Worm (Caenorhabditis elegans): ENCODE measurements around the gene C31H2.4.

- TF ChIP-seq unc-62 (GFP tag; optimal IDR thresholded peaks at IDR 0.05) (no peak), nhr-12 (tag; optimal IDR thresholded peaks at IDR 0.05) (no peak), lin-13 (tag; optimal IDR thresholded peaks at IDR 0.05) (no peak), elt-3 (tag; optimal IDR thresholded peaks at IDR 0.05) (no peak), mab-5 (tag; optimal IDR thresholded peaks at IDR 0.05) (no peak), blmp-1 (tag; optimal IDR thresholded peaks at IDR 0.05) (no peak), nhr-76 (tag; optimal IDR thresholded peaks at IDR 0.05) (no peak)
Observed at ce11 chrX:5116816-5117459, 42.5 kb downstream of the C31H2.4 start, which contains the start of gene apl-1.

Data from whole organism, mixed stage, embryonic.